Worm (Caenorhabditis elegans) whole organism, mixed stage, embryonic: ENCODE data around the gene chl-1.

Experiments
- blmp-1 ChIP-seq: fragments of 150-350 bp; optimal IDR thresholded peaks from 2 replicates; lab custom pipeline; 2014; ENCODE audit warnings: missing biosample characterization, missing genetic modification characterization
- ceh-39 ChIP-seq: fragments of 150-350 bp; optimal IDR thresholded peaks from 2 replicates; lab custom pipeline; 2014; ENCODE audit warnings: missing biosample characterization, missing genetic modification characterization
- ceh-43 ChIP-seq: fragments of 200-800 bp; sonication (Bioruptor generic); optimal IDR thresholded peaks from 2 replicates; lab custom pipeline; 2018; ENCODE audit warnings: mild to moderate bottlenecking, missing genetic modification characterization, moderate library complexity, missing compliant biosample characterization
- ceh-83 ChIP-seq: fragments of 200-800 bp; sonication (Bioruptor generic); optimal IDR thresholded peaks from 2 replicates; lab custom pipeline; 2018; ENCODE audit warnings: mild to moderate bottlenecking, missing genetic modification characterization, missing compliant biosample characterization
- ces-1 ChIP-seq: fragments of 150-350 bp; optimal IDR thresholded peaks from 2 replicates; lab custom pipeline; 2014; ENCODE audit warnings: missing biosample characterization, missing genetic modification reagents, missing genetic modification characterization
- cnd-1 ChIP-seq: fragments of 200-800 bp; sonication (Bioruptor generic); optimal IDR thresholded peaks from 2 replicates; lab custom pipeline; 2018; ENCODE audit warnings: mild to moderate bottlenecking, missing genetic modification characterization, missing compliant biosample characterization
- elt-1 ChIP-seq: sonication (generic microtip); optimal IDR thresholded peaks from 2 replicates; lab custom pipeline; 2017; ENCODE audit warnings: missing genetic modification characterization, mild to moderate bottlenecking, missing compliant biosample characterization, antibody characterized with exemption, moderate library complexity, borderline replicate concordance; ENCODE audit not compliant: insufficient read depth
- flh-1 ChIP-seq: fragments of 200-800 bp; sonication (Bioruptor generic); optimal IDR thresholded peaks from 2 replicates; lab custom pipeline; 2018; ENCODE audit warnings: mild to moderate bottlenecking, missing genetic modification characterization, moderate library complexity, missing compliant biosample characterization
- ham-2 ChIP-seq: fragments of 200-800 bp; sonication (Bioruptor generic); optimal IDR thresholded peaks from 2 replicates; lab custom pipeline; 2018; ENCODE audit warnings: mild to moderate bottlenecking, missing genetic modification characterization, missing compliant biosample characterization
- hlh-1 ChIP-seq: fragments of 150-350 bp; optimal IDR thresholded peaks from 2 replicates; lab custom pipeline; 2014; ENCODE audit warnings: missing biosample characterization, missing genetic modification reagents, missing genetic modification characterization
- lin-13 ChIP-seq: fragments of 150-350 bp; optimal IDR thresholded peaks from 2 replicates; lab custom pipeline; 2014; ENCODE audit warnings: missing biosample characterization, missing genetic modification characterization
- lin-32 ChIP-seq: fragments of 200-800 bp; sonication (Bioruptor generic); optimal IDR thresholded peaks from 2 replicates; lab custom pipeline; 2018; ENCODE audit warnings: mild to moderate bottlenecking, missing genetic modification characterization, missing compliant biosample characterization
- lsy-2 ChIP-seq: fragments of 150-350 bp; optimal IDR thresholded peaks from 2 replicates; lab custom pipeline; 2014; ENCODE audit warnings: missing biosample characterization, missing genetic modification characterization
- mab-5 ChIP-seq: fragments of 150-350 bp; optimal IDR thresholded peaks from 2 replicates; lab custom pipeline; 2014; ENCODE audit warnings: missing biosample characterization, missing genetic modification characterization
- mls-2 ChIP-seq: sonication (generic microtip); optimal IDR thresholded peaks from 2 replicates; lab custom pipeline; 2016; ENCODE audit warnings: mild to moderate bottlenecking, missing genetic modification characterization, moderate library complexity, missing compliant biosample characterization
- nhr-12 ChIP-seq: fragments of 150-350 bp; optimal IDR thresholded peaks from 2 replicates; lab custom pipeline; 2014; ENCODE audit warnings: missing biosample characterization, missing genetic modification characterization
- nhr-2 ChIP-seq: fragments of 150-350 bp; optimal IDR thresholded peaks from 2 replicates; lab custom pipeline; 2014; ENCODE audit warnings: missing biosample characterization, missing genetic modification characterization
- nhr-237 ChIP-seq: fragments of 150-350 bp; optimal IDR thresholded peaks from 2 replicates; lab custom pipeline; 2014; ENCODE audit warnings: missing biosample characterization, missing genetic modification characterization
- nhr-28 ChIP-seq: fragments of 150-350 bp; optimal IDR thresholded peaks from 2 replicates; lab custom pipeline; 2014; ENCODE audit warnings: missing biosample characterization, missing genetic modification characterization
- nhr-76 ChIP-seq: sonication (generic microtip); optimal IDR thresholded peaks from 2 replicates; lab custom pipeline; 2017; ENCODE audit warnings: missing biosample characterization, missing genetic modification characterization
- pha-4 ChIP-seq: fragments of 150-350 bp; optimal IDR thresholded peaks from 2 replicates; lab custom pipeline; 2018; ENCODE audit warnings: missing biosample characterization, missing genetic modification reagents, missing genetic modification characterization
- sem-2 ChIP-seq: fragments of 200-800 bp; sonication (Bioruptor generic); optimal IDR thresholded peaks from 2 replicates; lab custom pipeline; 2018; ENCODE audit warnings: mild to moderate bottlenecking, missing genetic modification characterization, missing compliant biosample characterization
- snpc-4 ChIP-seq: fragments of 150-350 bp; optimal IDR thresholded peaks from 2 replicates; lab custom pipeline; 2014; ENCODE audit warnings: missing biosample characterization, missing genetic modification characterization
- unc-120 ChIP-seq: sonication (generic microtip); optimal IDR thresholded peaks from 2 replicates; lab custom pipeline; 2017; ENCODE audit warnings: missing genetic modification characterization, missing compliant biosample characterization; ENCODE audit not compliant: poor library complexity, severe bottlenecking
- unc-62 ChIP-seq: fragments of 150-350 bp; optimal IDR thresholded peaks from 2 replicates; lab custom pipeline; 2014; ENCODE audit warnings: missing biosample characterization, missing genetic modification reagents, missing genetic modification characterization
- zip-8 ChIP-seq: fragments of 150-350 bp; optimal IDR thresholded peaks from 2 replicates; lab custom pipeline; 2014; ENCODE audit warnings: missing biosample characterization, missing genetic modification characterization
- ztf-11 ChIP-seq: fragments of 150-350 bp; optimal IDR thresholded peaks from 2 replicates; lab custom pipeline; 2014; ENCODE audit warnings: missing biosample characterization, missing genetic modification characterization

Gene chl-1

DNA sequence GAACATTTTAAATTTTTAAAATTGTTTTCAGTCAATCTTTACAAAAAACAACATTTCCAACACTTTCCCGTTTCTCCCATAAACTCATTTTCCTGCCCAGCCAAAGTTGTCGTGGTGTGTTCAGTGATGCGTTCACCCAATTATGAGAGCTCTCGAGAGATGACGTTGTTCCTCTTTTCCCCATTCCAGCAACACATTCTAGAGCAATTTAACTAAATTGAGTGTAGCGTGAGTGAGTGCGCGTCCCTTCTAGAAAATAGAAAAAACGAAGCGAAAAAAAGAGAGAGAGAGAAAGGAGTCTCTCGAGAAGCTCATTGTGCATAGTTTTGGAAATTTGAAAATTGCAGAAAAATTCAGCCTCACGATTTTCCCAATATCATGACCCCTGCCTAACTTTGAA is 46.3 kb downstream of the chl-1 start:
- peak; percentile 21 for TF ChIP-seq ces-1 (GFP tag; lab: Kevin White, UChicago)
- TF ChIP-seq mls-2 (tag; lab: Kevin White, UChicago), result no peak

DNA sequence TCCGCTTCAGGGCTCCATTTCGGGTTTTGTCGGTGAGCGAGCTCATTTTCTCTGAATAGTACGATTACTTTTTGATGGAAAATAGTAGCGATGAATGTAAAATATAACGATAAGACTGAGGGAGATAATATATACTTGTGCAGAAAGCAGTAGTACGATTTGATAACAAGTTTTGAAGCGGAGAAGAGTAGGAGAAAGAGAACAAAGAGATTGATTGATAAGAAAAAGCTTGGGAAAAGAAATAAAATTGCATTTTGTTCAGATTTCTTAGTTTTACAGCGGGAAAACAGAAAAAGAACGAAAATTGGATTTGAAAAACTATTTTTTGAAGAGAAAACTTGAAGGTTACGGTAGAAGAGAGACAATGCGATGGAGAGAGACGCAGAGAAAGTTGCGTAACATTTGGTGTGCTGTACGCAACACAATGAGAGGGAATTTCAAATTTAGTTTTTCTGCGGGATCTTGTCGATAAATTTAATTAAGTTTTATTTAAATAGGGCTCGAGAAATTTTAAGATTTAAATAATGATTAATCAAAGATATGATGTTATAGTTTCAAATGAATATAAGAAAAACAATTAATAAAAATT is 47.3 kb downstream of the chl-1 start, which contains the start of gene umps-1:
Gene umps-1 (minus strand): TSS at position 51 of the 589 bp plus-strand sequence.
- TF ChIP-seq unc-120 (tag; lab: Kevin White, UChicago), result no peak
- TF ChIP-seq zip-8 (tag; lab: Kevin White, UChicago), result peak; percentile 93
- no peak for TF ChIP-seq nhr-12 (tag; lab: Kevin White, UChicago)
- no peak for TF ChIP-seq elt-1 (tag; lab: Kevin White, UChicago)
- peak; percentile 94 for TF ChIP-seq lsy-2 (tag; lab: Kevin White, UChicago)

DNA sequence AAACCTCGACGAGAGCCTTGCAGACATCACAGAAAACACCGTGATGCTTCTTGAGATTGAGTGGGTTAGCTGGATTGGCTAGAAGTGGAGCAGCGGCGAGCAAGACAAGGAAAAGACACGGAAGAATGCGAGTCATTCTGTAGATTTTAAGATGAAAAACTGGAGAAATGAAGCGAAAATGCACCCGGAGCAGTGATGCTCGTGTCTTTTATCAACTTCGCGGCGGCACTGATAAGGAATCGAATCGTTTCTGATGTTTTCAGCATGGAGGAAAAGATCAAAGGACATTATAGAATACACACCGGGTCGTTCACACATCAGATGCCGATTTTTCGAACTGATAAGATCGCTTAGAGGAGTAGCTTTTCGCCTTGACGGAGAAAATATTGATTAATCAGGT is 49.7 kb downstream of the chl-1 start, which contains the start of gene spp-1:
Gene spp-1 (minus strand): TSS at position 287 of the 400 bp plus-strand sequence.
- no peak for TF ChIP-seq unc-120 (tag; lab: Kevin White, UChicago)
- no peak for TF ChIP-seq sem-2 (GFP tag; lab: Kevin White, UChicago)
- no peak for TF ChIP-seq snpc-4 (tag; lab: Kevin White, UChicago)
- TF ChIP-seq lin-32 (GFP tag; lab: Kevin White, UChicago), result no peak
- TF ChIP-seq hlh-1 (tag; lab: Kevin White, UChicago), result no peak
- TF ChIP-seq ztf-11 (tag; lab: Kevin White, UChicago), result no peak
- no peak for TF ChIP-seq nhr-237 (tag; lab: Kevin White, UChicago)
- no peak for TF ChIP-seq nhr-28 (tag; lab: Kevin White, UChicago)
- no peak for TF ChIP-seq ceh-43 (GFP tag; lab: Kevin White, UChicago)
- no peak for TF ChIP-seq mab-5
- TF ChIP-seq pha-4 (tag; lab: Kevin White, UChicago), result no peak

DNA sequence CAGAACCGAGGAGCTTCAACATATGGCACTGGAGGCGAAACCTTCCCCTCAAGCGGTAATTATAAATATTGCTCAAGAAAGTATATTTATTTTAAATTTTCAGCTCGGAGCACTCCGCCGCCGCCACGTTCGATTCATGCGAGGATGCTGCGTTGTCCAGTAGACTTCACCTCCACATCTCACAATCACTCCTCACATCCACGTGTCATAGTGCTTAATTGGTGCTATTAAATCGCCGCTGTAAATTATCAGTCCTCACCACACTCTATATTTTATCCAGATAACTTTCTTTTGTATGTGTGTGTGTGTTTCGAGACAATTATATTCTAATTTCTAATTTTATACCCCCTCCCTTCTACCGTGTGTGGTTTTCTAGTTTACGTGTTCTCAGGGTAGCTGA is 50.4 kb downstream of the chl-1 start:
- TF ChIP-seq blmp-1 (tag; lab: Kevin White, UChicago) (no peak), nhr-28 (tag; lab: Kevin White, UChicago) (no peak), ceh-83 (GFP tag; lab: Kevin White, UChicago) (no peak), lsy-2 (tag; lab: Kevin White, UChicago) (no peak)

DNA sequence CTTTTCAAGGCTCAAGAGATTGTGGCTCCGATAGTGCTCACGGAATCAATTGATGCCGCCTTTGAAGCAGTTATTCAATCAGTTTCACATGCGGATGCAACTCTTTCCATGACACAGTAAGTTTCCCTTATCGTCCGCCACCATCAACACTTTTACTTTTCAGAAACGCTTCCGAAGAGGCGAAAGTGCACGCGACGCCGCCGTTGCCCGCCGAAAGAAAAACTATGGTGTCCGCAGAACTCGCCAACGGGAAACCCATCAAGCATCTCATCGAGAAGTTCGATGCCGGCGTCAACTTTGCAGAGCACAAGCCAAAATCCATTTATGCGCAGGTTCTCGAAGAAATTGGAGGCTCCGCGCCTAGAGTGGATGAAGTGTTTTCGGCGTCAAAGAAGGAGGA is 51.6 kb downstream of the chl-1 start:
- TF ChIP-seq ham-2 (GFP tag; lab: Kevin White, UChicago), result no peak
- TF ChIP-seq mab-5, result no peak
- TF ChIP-seq unc-62 (GFP tag; lab: Kevin White, UChicago), result no peak
- no peak for TF ChIP-seq lsy-2 (tag; lab: Kevin White, UChicago)
- TF ChIP-seq snpc-4 (tag; lab: Kevin White, UChicago), result no peak

DNA sequence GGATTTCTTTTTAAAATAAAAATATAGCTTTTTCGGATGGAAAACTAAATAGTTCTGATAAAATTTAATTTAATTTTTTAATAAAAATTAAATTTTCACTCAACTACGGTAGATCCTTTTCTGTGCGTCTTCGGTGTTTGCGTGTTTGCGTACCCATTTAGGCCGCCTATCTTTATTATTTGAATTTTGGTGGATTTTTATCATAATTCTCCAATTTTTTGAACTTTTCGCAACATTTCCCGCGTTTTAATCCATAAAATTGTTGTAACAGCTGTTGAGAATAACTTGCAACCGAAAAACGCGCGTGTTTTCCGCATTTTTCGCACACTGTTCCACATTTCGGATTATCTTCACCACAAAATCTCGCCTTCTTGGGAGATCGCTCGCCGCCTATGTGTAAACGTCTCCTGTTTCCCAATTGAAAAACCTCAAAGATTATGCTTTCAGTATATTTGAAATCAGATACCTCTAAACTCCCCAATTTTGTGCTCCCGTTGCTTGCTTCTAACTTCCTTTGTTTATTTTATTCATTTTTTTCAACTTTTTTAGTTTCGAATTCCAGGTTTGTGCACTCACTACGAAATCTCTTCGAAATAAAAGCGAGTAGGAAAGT is 53.3 kb downstream of the chl-1 start, which contains the start of gene T07C4.3:
Gene T07C4.3 (plus strand): TSS at position 563 of the 613 bp plus-strand sequence.
- TF ChIP-seq flh-1 (no peak), nhr-28 (tag; lab: Kevin White, UChicago) (no peak), mab-5 (no peak), nhr-76 (tag; lab: Kevin White, UChicago) (no peak), mls-2 (tag; lab: Kevin White, UChicago) (no peak), cnd-1 (no peak), nhr-2 (no peak), unc-120 (tag; lab: Kevin White, UChicago) (no peak), zip-8 (tag; lab: Kevin White, UChicago) (no peak), elt-1 (tag; lab: Kevin White, UChicago) (no peak), snpc-4 (tag; lab: Kevin White, UChicago) (no peak), sem-2 (GFP tag; lab: Kevin White, UChicago) (no peak), lsy-2 (tag; lab: Kevin White, UChicago) (no peak), ham-2 (GFP tag; lab: Kevin White, UChicago) (no peak), ces-1 (GFP tag; lab: Kevin White, UChicago) (no peak), nhr-12 (tag; lab: Kevin White, UChicago) (no peak), unc-62 (GFP tag; lab: Kevin White, UChicago) (no peak), ceh-39 (tag; lab: Kevin White, UChicago) (no peak), lin-13 (no peak)
